Worm (Caenorhabditis elegans): ENCODE measurements around the gene C16C8.14.

The C16C8.14 gene

DNA sequence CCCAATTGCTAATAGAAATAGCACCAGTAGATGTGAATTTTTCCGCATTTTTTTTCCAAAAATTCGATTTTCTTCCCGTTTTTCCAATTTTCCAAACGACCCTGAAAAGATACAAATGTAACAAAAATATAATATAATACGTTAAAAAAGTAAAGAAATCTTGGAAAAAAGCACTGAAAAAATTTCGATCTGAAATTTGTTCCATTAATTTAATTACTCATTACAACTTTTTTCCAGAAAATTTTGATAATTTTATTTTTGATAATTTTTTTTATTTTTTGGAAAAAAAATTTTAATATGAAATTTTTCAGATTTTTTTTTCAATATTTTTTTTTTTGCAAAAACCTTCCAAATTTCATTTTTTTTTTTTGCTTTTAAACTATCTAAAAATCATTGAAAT is 13.2 kb upstream of the C16C8.14 start, which contains the start of gene skpo-2:
Gene skpo-2 (minus strand): TSS at position 101 of the 400 bp plus-strand sequence.
- no peak for TF ChIP-seq eor-1 (tag; optimal IDR thresholded peaks at IDR 0.05)
- no peak for TF ChIP-seq fkh-2 (tag; optimal IDR thresholded peaks at IDR 0.05)
- no peak for TF ChIP-seq ZK546.5 (tag; optimal IDR thresholded peaks at IDR 0.05)
- TF ChIP-seq nhr-237 (tag; optimal IDR thresholded peaks at IDR 0.05) = no peak
- TF ChIP-seq nhr-43 (tag; optimal IDR thresholded peaks at IDR 0.05; ENCODE audit: poor library complexity, severe bottlenecking) = no peak
- no peak for TF ChIP-seq ceh-82 (tag; optimal IDR thresholded peaks at IDR 0.05)
- TF ChIP-seq nhr-67 (tag; optimal IDR thresholded peaks at IDR 0.05) = no peak
- TF ChIP-seq pqm-1 (tag; optimal IDR thresholded peaks at IDR 0.05) = no peak
- TF ChIP-seq elt-2 (tag; optimal IDR thresholded peaks at IDR 0.05) = no peak
- no peak for TF ChIP-seq nhr-76 (tag; optimal IDR thresholded peaks at IDR 0.05)
- no peak for TF ChIP-seq ztf-11 (tag; optimal IDR thresholded peaks at IDR 0.05)
- no peak for TF ChIP-seq ceh-9 (tag; optimal IDR thresholded peaks at IDR 0.05)
- TF ChIP-seq mdl-1 (tag; optimal IDR thresholded peaks at IDR 0.05) = no peak
- TF ChIP-seq unc-62 (GFP tag; optimal IDR thresholded peaks at IDR 0.05) = no peak
- TF ChIP-seq snpc-4 (tag; optimal IDR thresholded peaks at IDR 0.05) = no peak
- no peak for TF ChIP-seq ztf-4 (tag; optimal IDR thresholded peaks at IDR 0.05)
- TF ChIP-seq egl-27 (tag; optimal IDR thresholded peaks at IDR 0.05) = no peak
- TF ChIP-seq nhr-23 (tag; optimal IDR thresholded peaks at IDR 0.05) = no peak
- no peak for TF ChIP-seq nhr-12 (tag; optimal IDR thresholded peaks at IDR 0.05)
- no peak for TF ChIP-seq unc-39 (tag; optimal IDR thresholded peaks at IDR 0.05)

DNA sequence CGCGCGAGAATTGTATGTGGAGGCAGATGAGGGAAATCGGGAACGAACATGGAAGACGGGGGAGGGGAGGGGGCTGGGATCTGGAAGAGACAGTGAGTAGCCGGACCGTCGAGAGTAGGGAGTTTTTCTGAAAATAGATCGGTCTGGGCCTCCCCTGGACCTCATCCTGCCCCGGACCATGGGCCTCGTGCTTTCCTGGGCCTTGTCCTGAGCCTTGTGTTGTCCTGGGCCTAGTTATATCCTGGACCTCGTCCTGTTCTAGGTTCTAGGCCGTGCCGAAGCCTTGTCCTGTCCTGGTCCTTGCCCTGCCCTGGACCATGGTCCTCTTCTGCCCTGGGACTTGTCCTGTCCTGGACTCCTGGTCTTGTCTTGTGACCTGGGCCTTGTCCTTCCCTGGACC is 12.2 kb upstream of the C16C8.14 start:
- TF ChIP-seq skn-1 (tag; optimal IDR thresholded peaks at IDR 0.05) = no peak
- no peak for TF ChIP-seq fkh-10 (GFP tag; optimal IDR thresholded peaks at IDR 0.05)
- no peak for TF ChIP-seq tbx-2 (tag; optimal IDR thresholded peaks at IDR 0.05)
- TF ChIP-seq nhr-12 (tag; optimal IDR thresholded peaks at IDR 0.05) = no peak
- no peak for TF ChIP-seq nhr-23 (tag; optimal IDR thresholded peaks at IDR 0.05)
- no peak for TF ChIP-seq aly-2 (tag; optimal IDR thresholded peaks at IDR 0.05)
- no peak for TF ChIP-seq zag-1 (tag; optimal IDR thresholded peaks at IDR 0.05)
- no peak for TF ChIP-seq ceh-82 (tag; optimal IDR thresholded peaks at IDR 0.05)
- no peak for TF ChIP-seq nhr-76 (tag; optimal IDR thresholded peaks at IDR 0.05)
- TF ChIP-seq elt-2 (tag; optimal IDR thresholded peaks at IDR 0.05) = no peak
- no peak for TF ChIP-seq nfya-1 (tag; optimal IDR thresholded peaks at IDR 0.05; ENCODE audit: insufficient read depth)
- TF ChIP-seq snpc-4 (tag; optimal IDR thresholded peaks at IDR 0.05) = no peak
- TF ChIP-seq unc-62 (GFP tag; optimal IDR thresholded peaks at IDR 0.05) = no peak
- TF ChIP-seq elt-3 (tag; optimal IDR thresholded peaks at IDR 0.05) = no peak

DNA sequence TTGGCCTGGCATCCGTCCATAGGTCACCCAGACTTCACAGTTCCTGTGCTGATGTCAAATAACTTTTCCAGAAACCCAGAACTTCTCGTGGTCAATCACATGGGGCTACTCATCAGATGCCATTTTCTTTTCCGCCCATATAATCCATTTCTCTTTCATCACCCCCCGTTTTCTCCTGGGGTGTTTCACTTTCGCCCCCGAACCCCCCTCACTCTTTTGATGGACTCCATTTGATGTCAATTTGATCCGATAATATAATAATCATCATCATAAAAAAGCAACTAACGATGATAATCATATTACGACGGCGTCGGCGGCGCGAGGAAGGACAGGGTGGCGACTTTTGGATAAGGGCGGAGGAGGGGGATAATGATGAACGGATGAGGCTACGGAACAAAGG is 11.3 kb upstream of the C16C8.14 start:
- TF ChIP-seq elt-3 (tag; optimal IDR thresholded peaks at IDR 0.05) (no peak), ceh-9 (tag; optimal IDR thresholded peaks at IDR 0.05) (no peak), elt-2 (tag; optimal IDR thresholded peaks at IDR 0.05) (no peak), aly-2 (tag; optimal IDR thresholded peaks at IDR 0.05) (no peak), nfya-1 (tag; optimal IDR thresholded peaks at IDR 0.05; ENCODE audit: insufficient read depth) (no peak), nhr-67 (tag; optimal IDR thresholded peaks at IDR 0.05) (no peak), nhr-23 (tag; optimal IDR thresholded peaks at IDR 0.05) (no peak), nhr-77 (tag; optimal IDR thresholded peaks at IDR 0.05) (no peak), fkh-2 (tag; optimal IDR thresholded peaks at IDR 0.05) (no peak), daf-12 (tag; optimal IDR thresholded peaks at IDR 0.05) (no peak), mml-1 (tag; optimal IDR thresholded peaks at IDR 0.05) (no peak), ceh-16 (tag; optimal IDR thresholded peaks at IDR 0.05) (no peak), nhr-25 (tag; optimal IDR thresholded peaks at IDR 0.05) (no peak), fkh-10 (GFP tag; optimal IDR thresholded peaks at IDR 0.05) (no peak), mdl-1 (tag; optimal IDR thresholded peaks at IDR 0.05) (no peak)

DNA sequence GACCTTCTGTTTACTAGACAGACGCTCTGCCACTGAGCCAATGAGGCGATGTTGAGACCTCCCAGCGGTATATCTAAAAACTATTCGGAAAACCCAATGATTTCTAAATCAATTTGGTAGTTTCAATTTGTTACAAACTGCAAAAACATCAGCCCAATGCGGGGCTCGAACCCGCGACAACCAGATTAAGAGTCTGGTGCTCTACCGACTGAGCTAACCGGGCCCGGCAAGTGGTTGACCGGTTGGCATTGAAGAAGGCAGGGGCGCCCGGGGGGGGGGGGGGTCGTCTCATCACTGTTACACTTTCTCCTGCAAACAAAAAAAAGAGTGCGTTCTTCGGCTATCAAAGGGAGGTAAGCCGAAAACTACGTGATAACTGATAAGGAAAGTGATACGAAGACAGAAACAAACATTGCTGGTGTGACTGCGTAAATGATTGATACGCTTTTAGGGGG is 10.3 kb upstream of the C16C8.14 start:
- TF ChIP-seq nhr-237 (tag; optimal IDR thresholded peaks at IDR 0.05) = no peak
- TF ChIP-seq nhr-77 (tag; optimal IDR thresholded peaks at IDR 0.05) = no peak
- TF ChIP-seq elt-1 (tag; optimal IDR thresholded peaks at IDR 0.05) = no peak
- TF ChIP-seq nhr-43 (tag; optimal IDR thresholded peaks at IDR 0.05; ENCODE audit: poor library complexity, severe bottlenecking) = no peak
- TF ChIP-seq nfya-1 (tag; optimal IDR thresholded peaks at IDR 0.05; ENCODE audit: insufficient read depth) = peak; percentile 15
- no peak for TF ChIP-seq jun-1 (tag; optimal IDR thresholded peaks at IDR 0.05)
- peak; percentile 56 for TF ChIP-seq lin-39 (tag; optimal IDR thresholded peaks at IDR 0.05)
- no peak for TF ChIP-seq hmg-11 (tag; optimal IDR thresholded peaks at IDR 0.05)
- TF ChIP-seq elt-2 (tag; optimal IDR thresholded peaks at IDR 0.05) = peak; percentile 96
- TF ChIP-seq nhr-11 (tag; optimal IDR thresholded peaks at IDR 0.05) = no peak
- no peak for TF ChIP-seq ztf-11 (tag; optimal IDR thresholded peaks at IDR 0.05)
- TF ChIP-seq unc-39 (tag; optimal IDR thresholded peaks at IDR 0.05) = no peak
- TF ChIP-seq pqm-1 (tag; optimal IDR thresholded peaks at IDR 0.05) = peak; percentile 69
- TF ChIP-seq ceh-16 (tag; optimal IDR thresholded peaks at IDR 0.05) = no peak
- no peak for TF ChIP-seq R02D3.7 (tag; optimal IDR thresholded peaks at IDR 0.05)

Data from whole organism, L3 larva.